Fruit fly (Drosophila melanogaster) whole organism: Measurements from ENCODE around the gene sws.
A peak's percentile ranks its signal among the peaks of the same experiment; 100 is the strongest.

Experiments
- CG8478 ChIP-seq: fragments of >200 bp; optimal IDR thresholded peaks from 2 replicates; lab custom pipeline; 2018; ENCODE audit warnings: inconsistent platforms
- Dll ChIP-seq: fragments of >200 bp; optimal IDR thresholded peaks from 2 replicates; lab custom pipeline; 2017
- pan ChIP-seq: fragments of >200 bp; optimal IDR thresholded peaks from 2 replicates; lab custom pipeline; 2017
- usp ChIP-seq: fragments of >200 bp; optimal IDR thresholded peaks from 2 replicates; lab custom pipeline; 2017; ENCODE audit warnings: missing biosample characterization, missing genetic modification characterization, mixed read lengths

DNA sequence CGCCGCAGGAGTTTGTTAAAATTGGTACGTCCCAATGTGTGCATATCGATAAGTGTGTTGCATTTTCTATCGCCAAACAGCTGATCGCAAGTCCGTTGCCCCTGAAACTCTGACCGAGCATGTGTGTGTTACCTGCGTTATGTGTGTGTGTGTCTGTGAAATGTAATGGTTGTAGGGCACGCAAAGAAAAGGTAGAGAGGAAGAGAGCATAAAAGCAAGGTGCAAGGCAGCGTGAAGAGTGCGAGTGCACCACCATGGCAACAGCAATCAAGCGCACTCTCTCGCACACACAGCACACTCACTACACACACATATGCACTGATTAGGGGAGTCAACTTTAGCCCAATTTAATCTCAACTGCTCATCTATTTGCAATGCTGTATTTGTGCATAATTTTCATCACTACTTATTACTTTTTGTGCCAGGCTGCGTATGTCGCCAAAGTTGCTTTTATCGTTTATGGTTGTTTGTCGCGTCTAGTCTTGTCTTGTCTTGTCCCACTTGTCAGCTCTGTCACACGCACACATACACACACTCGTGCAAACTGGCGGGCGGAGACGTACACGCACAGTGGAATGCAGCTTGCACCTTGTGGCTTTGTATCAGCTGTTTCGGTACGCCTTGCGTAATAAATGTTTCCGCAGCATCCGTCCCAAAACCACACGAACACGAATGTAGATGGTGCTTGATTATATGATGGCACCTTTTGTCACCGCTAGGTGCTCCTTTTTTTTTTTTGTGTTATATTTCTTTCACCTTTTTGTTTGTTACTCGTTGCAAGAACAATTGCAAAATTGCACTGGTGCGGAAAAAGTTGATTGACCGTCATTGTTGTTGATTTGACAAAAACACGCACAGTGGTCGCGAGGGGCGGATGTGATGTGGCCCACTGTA, 30.2 kb downstream of the sws start:
- no peak for TF ChIP-seq Dll (lab: Kevin White, UChicago)
- no peak for TF ChIP-seq pan (lab: Kevin White, UChicago)
- TF ChIP-seq CG8478, result peak; percentile 34
- TF ChIP-seq usp (GFP tag; lab: Kevin White, UChicago), result no peak
